Fruit fly (Drosophila melanogaster) whole organism, embryonic: ENCODE data around the gene Cpr67Fa2.

Experiments used
- CG31224 ChIP-seq: fragments of 200-800 bp; sonication (Bioruptor generic); IDR thresholded peaks from 2 replicates; pipeline ENCODE4 v1.3.6; 2022; ENCODE audit warnings: missing biosample characterization, missing genetic modification characterization
- CG7372 ChIP-seq: fragments of 200-800 bp; sonication (Bioruptor generic); IDR thresholded peaks from 2 replicates; pipeline ENCODE4 v1.3.6; 2022; ENCODE audit warnings: missing biosample characterization, missing genetic modification characterization

DNA sequence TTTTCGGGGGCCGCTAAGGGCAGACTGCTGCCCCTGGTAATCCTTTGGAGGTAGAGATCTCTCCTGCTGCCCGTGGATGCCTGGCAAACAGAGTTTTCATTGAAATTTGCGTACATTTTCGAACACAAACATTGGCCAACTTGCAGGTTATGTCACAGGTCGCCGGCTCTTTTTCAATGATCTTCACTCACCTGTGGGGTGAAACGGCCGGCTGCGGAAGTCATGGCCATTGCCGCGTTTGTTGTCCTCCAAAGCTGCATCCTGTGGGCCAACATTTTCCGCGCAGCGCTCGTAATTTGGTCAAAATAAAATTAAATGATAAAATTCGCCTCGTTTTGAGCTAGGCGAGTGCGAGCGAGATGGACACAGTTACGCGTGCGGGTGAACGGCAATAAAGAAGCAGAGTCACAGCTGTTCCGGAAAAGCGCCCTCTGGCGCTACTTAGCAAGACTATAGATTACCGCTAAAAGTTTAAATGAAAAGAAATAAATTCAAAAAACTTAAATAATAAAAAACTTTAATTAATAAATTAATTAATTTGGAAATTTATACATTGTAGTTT is 5.7 kb upstream of the Cpr67Fa2 start:
- no peak for TF ChIP-seq CG31224
- TF ChIP-seq CG7372 (GFP tag; lab: Robert Waterston, UW), result no peak
